Worm (Caenorhabditis elegans) whole organism, L4/young adult: Measurements from ENCODE around the gene F54E12.2.

Source experiments
- W03F9.2 ChIP-seq: fragments of 150-350 bp; optimal IDR thresholded peaks from 2 replicates; lab custom pipeline; 2014; ENCODE audit warnings: missing biosample characterization, missing genetic modification characterization
- dao-5 ChIP-seq: sonication (generic microtip); optimal IDR thresholded peaks from 2 replicates; lab custom pipeline; 2016; ENCODE audit warnings: missing genotype, missing genetic modification characterization, moderate library complexity, missing compliant biosample characterization
- him-1 ChIP-seq: sonication (generic microtip); optimal IDR thresholded peaks from 2 replicates; lab custom pipeline; 2016; ENCODE audit warnings: missing genotype, missing genetic modification reagents, missing genetic modification characterization, missing compliant biosample characterization

DNA sequence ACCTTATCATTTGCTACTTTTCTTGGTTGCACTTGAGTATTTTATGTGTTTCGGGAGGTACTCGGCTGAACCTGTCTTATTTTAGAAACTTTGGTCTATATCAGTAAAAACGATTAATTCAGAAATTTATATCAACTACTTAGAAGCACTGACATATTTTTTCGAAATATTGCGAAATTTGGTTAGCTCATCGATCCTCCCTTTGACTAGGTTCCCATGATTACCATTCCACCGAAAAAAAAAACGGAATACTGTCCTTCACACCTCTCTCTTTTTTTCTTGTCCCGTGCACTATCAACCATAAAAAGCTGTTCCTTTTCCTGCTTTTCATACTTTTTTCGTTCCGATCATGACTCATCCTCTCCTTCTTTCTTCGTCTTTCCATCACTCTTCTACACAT is 51.7 kb downstream of the F54E12.2 start:
- TF ChIP-seq him-1 (no peak), W03F9.2 (tag; lab: Kevin White, UChicago) (no peak), dao-5 (tag; lab: Kevin White, UChicago) (no peak)
